Fruit fly (Drosophila melanogaster): ENCODE measurements around the gene Syx5.

The Syx5 gene

dm6 chr2L:16319743-16320142 lies 12.6 kb downstream of the Syx5 start:
- TF ChIP-seq pad (GFP tag; optimal IDR thresholded peaks at IDR 0.05) (peak; percentile 14), CG1620 (GFP tag; optimal IDR thresholded peaks at IDR 0.05) (no peak), CG14711 (tag; optimal IDR thresholded peaks at IDR 0.05) (no peak), Mnt (GFP tag; optimal IDR thresholded peaks at IDR 0.05) (peak; percentile 45), CG11617 (GFP tag; optimal IDR thresholded peaks at IDR 0.05) (no peak), tj (GFP tag; optimal IDR thresholded peaks at IDR 0.05) (peak; percentile 22), CG7101 (tag; optimal IDR thresholded peaks at IDR 0.05) (no peak), cnc (optimal IDR thresholded peaks at IDR 0.05) (no peak), CG5204 (GFP tag; optimal IDR thresholded peaks at IDR 0.05) (no peak), CG7045 (GFP tag; optimal IDR thresholded peaks at IDR 0.05) (peak; percentile 20), toe (GFP tag; optimal IDR thresholded peaks at IDR 0.05) (no peak), ovo (GFP tag; optimal IDR thresholded peaks at IDR 0.05) (no peak), Clk (GFP tag; optimal IDR thresholded peaks at IDR 0.05) (peak; percentile 32), Crg-1 (GFP tag; optimal IDR thresholded peaks at IDR 0.05) (no peak), Hr96 (GFP tag; optimal IDR thresholded peaks at IDR 0.05) (no peak), CG12768 (GFP tag; optimal IDR thresholded peaks at IDR 0.05) (peak; percentile 52), bab1 (GFP tag; optimal IDR thresholded peaks at IDR 0.05) (no peak), kay (GFP tag; ENCODE audit: borderline replicate concordance) (peak; percentile 82), cic (GFP tag; optimal IDR thresholded peaks at IDR 0.05) (peak; percentile 88), CG33017 (tag; optimal IDR thresholded peaks at IDR 0.05) (peak; percentile 36)

dm6 chr2L:16320428-16320827 lies 13.3 kb downstream of the Syx5 start:
- TF ChIP-seq CG14711 (tag; optimal IDR thresholded peaks at IDR 0.05) (no peak), CG12768 (GFP tag; optimal IDR thresholded peaks at IDR 0.05) (no peak), CG1620 (GFP tag; optimal IDR thresholded peaks at IDR 0.05) (no peak), Mnt (GFP tag; optimal IDR thresholded peaks at IDR 0.05) (no peak)

dm6 chr2L:16321209-16321608 lies 14.1 kb downstream of the Syx5 start:
- no peak for TF ChIP-seq CG11617 (GFP tag; optimal IDR thresholded peaks at IDR 0.05)
- no peak for TF ChIP-seq CG7101 (tag; optimal IDR thresholded peaks at IDR 0.05)
- no peak for TF ChIP-seq CG33017 (tag; optimal IDR thresholded peaks at IDR 0.05)
- no peak for TF ChIP-seq cnc (optimal IDR thresholded peaks at IDR 0.05)
- TF ChIP-seq CG1620 (GFP tag; optimal IDR thresholded peaks at IDR 0.05), result no peak
- no peak for TF ChIP-seq kay (GFP tag; ENCODE audit: borderline replicate concordance)
- no peak for TF ChIP-seq tj (GFP tag; optimal IDR thresholded peaks at IDR 0.05)
- TF ChIP-seq toe (GFP tag; optimal IDR thresholded peaks at IDR 0.05), result no peak
- TF ChIP-seq bab1 (GFP tag; optimal IDR thresholded peaks at IDR 0.05), result no peak
- no peak for TF ChIP-seq Crg-1 (GFP tag; optimal IDR thresholded peaks at IDR 0.05)
- no peak for TF ChIP-seq Hr96 (GFP tag; optimal IDR thresholded peaks at IDR 0.05)
- no peak for TF ChIP-seq Clk (GFP tag; optimal IDR thresholded peaks at IDR 0.05)
- no peak for TF ChIP-seq CG5204 (GFP tag; optimal IDR thresholded peaks at IDR 0.05)
- TF ChIP-seq Mnt (GFP tag; optimal IDR thresholded peaks at IDR 0.05), result no peak

dm6 chr2L:16321872-16322631 lies 14.9 kb downstream of the Syx5 start:
- TF ChIP-seq CG12768 (GFP tag; optimal IDR thresholded peaks at IDR 0.05) (no peak), kay (GFP tag; ENCODE audit: borderline replicate concordance) (peak; percentile 22)

dm6 chr2L:16323544-16323943 lies 16.4 kb downstream of the Syx5 start:
- TF ChIP-seq cnc (optimal IDR thresholded peaks at IDR 0.05) (no peak), Crg-1 (GFP tag; optimal IDR thresholded peaks at IDR 0.05) (no peak), CG33017 (tag; optimal IDR thresholded peaks at IDR 0.05) (no peak), Mnt (GFP tag; optimal IDR thresholded peaks at IDR 0.05) (no peak), toe (GFP tag; optimal IDR thresholded peaks at IDR 0.05) (no peak), ovo (GFP tag; optimal IDR thresholded peaks at IDR 0.05) (no peak), CG7045 (GFP tag; optimal IDR thresholded peaks at IDR 0.05) (no peak), CG7101 (tag; optimal IDR thresholded peaks at IDR 0.05) (no peak), CG1620 (GFP tag; optimal IDR thresholded peaks at IDR 0.05) (no peak), cic (GFP tag; optimal IDR thresholded peaks at IDR 0.05) (no peak), tj (GFP tag; optimal IDR thresholded peaks at IDR 0.05) (no peak), bab1 (GFP tag; optimal IDR thresholded peaks at IDR 0.05) (no peak), CG12768 (GFP tag; optimal IDR thresholded peaks at IDR 0.05) (no peak), CG14711 (tag; optimal IDR thresholded peaks at IDR 0.05) (no peak), CG5204 (GFP tag; optimal IDR thresholded peaks at IDR 0.05) (no peak), kay (GFP tag; ENCODE audit: borderline replicate concordance) (no peak), CG11617 (GFP tag; optimal IDR thresholded peaks at IDR 0.05) (no peak), Hr96 (GFP tag; optimal IDR thresholded peaks at IDR 0.05) (no peak), pad (GFP tag; optimal IDR thresholded peaks at IDR 0.05) (no peak)

- TF ChIP-seq ovo (GFP tag; optimal IDR thresholded peaks at IDR 0.05), result peak; percentile 86
- TF ChIP-seq CG1620 (GFP tag; optimal IDR thresholded peaks at IDR 0.05), result peak; percentile 6
- TF ChIP-seq cic (GFP tag; optimal IDR thresholded peaks at IDR 0.05), result peak; percentile 30
- peak; percentile 23 for TF ChIP-seq Mnt (GFP tag; optimal IDR thresholded peaks at IDR 0.05)
- peak; percentile 88 for TF ChIP-seq pad (GFP tag; optimal IDR thresholded peaks at IDR 0.05)
- peak; percentile 38 for TF ChIP-seq Crg-1 (GFP tag; optimal IDR thresholded peaks at IDR 0.05)
- TF ChIP-seq tj (GFP tag; optimal IDR thresholded peaks at IDR 0.05), result peak; percentile 83
- TF ChIP-seq CG11617 (GFP tag; optimal IDR thresholded peaks at IDR 0.05), result no peak
- TF ChIP-seq CG33017 (tag; optimal IDR thresholded peaks at IDR 0.05), result peak; percentile 41
- no peak for TF ChIP-seq cnc (optimal IDR thresholded peaks at IDR 0.05)
- peak; percentile 13 for TF ChIP-seq Clk (GFP tag; optimal IDR thresholded peaks at IDR 0.05)
- TF ChIP-seq toe (GFP tag; optimal IDR thresholded peaks at IDR 0.05), result peak; percentile 30
- TF ChIP-seq CG14711 (tag; optimal IDR thresholded peaks at IDR 0.05), result no peak
- peak; percentile 72 for TF ChIP-seq CG12768 (GFP tag; optimal IDR thresholded peaks at IDR 0.05)
- TF ChIP-seq Hr96 (GFP tag; optimal IDR thresholded peaks at IDR 0.05), result peak; percentile 22
- TF ChIP-seq kay (GFP tag; ENCODE audit: borderline replicate concordance), result no peak
These were observed 17.7 kb downstream of the Syx5 start for dm6 chr2L:16324833-16325232.

Data from whole organism, adult.